Worm (Caenorhabditis elegans): Measurements from ENCODE around the gene R01E6.2.

Gene R01E6.2

DNA sequence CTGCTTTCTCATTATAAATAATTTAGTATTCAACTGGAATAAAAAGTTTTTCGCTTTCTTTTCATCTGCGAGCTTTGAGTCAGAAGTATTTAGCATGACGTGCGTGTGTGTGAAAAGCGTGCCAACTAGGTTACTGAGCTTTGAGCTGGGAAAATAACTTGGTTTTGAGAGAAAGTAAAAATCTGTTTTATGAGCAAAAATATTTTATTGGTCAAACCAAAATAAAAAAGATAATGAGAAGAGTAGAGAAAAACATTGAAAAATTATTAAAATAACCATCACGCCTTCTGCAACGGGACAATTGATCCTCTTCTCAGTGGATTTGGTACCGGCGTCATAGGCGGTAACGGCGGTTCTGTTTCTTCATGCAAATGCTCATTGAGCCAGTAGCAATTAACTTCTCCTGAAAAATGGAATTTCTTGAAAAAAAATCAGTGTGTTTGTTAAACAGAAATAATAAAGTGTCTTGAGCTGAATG is 21.8 kb downstream of the R01E6.2 start (continued):
- TF ChIP-seq unc-62 (GFP tag; optimal IDR thresholded peaks at IDR 0.05): no peak
- peak; percentile 36; the same call in 1 of the 2 replicates for TF ChIP-seq K11D2.4 (GFP tag; IDR thresholded peaks at IDR 0.05)
- TF ChIP-seq F33H1.4 (GFP tag; IDR thresholded peaks at IDR 0.05): no peak
- TF ChIP-seq ama-1 (optimal IDR thresholded peaks at IDR 0.05): peak; percentile 76
- TF ChIP-seq ama-1 (GFP tag; optimal IDR thresholded peaks at IDR 0.05): no peak

DNA sequence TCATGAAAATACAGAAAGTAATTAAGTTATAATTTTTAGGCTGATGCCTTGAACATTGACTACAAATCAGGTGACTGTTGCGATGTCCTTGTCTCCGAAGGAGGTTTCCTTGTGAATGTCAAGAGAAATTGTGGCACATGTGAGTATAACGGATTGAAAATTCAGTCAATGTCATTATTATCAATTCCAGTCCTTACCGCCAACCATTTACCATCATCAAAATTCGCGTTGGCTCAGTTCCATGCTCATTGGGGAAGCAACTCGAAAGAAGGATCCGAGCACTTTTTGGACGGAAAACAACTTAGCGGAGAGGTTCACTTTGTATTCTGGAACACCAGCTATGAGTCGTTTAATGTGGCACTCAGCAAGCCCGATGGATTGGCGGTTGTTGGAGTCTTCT is 23.0 kb downstream of the R01E6.2 start:
- no peak for TF ChIP-seq madf-10 (tag; optimal IDR thresholded peaks at IDR 0.05)
- no peak for TF ChIP-seq egl-44 (GFP tag; IDR thresholded peaks at IDR 0.05)
- no peak for TF ChIP-seq lin-26 (GFP tag; IDR thresholded peaks at IDR 0.05)
- no peak for TF ChIP-seq hrde-1 (tag; optimal IDR thresholded peaks at IDR 0.05; ENCODE audit: borderline replicate concordance)
- no peak for TF ChIP-seq nfyb-1 (GFP tag; IDR thresholded peaks at IDR 0.05)
- TF ChIP-seq fkh-3 (tag; optimal IDR thresholded peaks at IDR 0.05): peak; percentile 4
- no peak for TF ChIP-seq repo-1 (tag; optimal IDR thresholded peaks at IDR 0.05)
- TF ChIP-seq mel-28 (tag; optimal IDR thresholded peaks at IDR 0.05; ENCODE audit: borderline replicate concordance): no peak
- TF ChIP-seq attf-3 (GFP tag; conservative IDR thresholded peaks at IDR 0.05): no peak
- TF ChIP-seq ama-1 (optimal IDR thresholded peaks at IDR 0.05): peak; percentile 83
- no peak for TF ChIP-seq ama-1 (GFP tag; optimal IDR thresholded peaks at IDR 0.05)
- TF ChIP-seq F57A8.1 (GFP tag; optimal IDR thresholded peaks at IDR 0.05): no peak
- no peak for TF ChIP-seq nhr-90 (tag; optimal IDR thresholded peaks at IDR 0.05)

DNA sequence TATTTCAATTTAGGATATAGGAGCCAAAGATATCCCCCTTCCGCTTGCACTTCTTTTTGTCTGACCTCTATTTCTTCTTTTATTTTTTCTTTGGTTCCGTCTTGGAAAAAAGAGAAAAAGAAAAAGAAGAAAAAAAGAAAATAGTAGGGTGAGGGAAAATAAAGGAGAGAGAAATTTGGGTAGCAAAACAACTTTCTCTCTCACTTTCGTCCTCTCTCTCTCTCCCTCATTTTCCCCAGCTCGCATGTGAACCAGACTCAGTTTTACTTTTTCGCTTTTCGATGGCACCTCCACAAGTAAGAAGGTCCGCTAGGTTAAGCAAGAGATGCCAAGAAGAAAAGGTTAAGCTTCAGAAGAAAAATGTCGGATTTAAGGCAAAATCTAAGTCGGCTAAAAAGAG is 23.6 kb downstream of the R01E6.2 start:
- TF ChIP-seq mxl-1 (tag; optimal IDR thresholded peaks at IDR 0.05): no peak
- peak; percentile 88 for TF ChIP-seq ama-1 (optimal IDR thresholded peaks at IDR 0.05)
- no peak for TF ChIP-seq ama-1 (GFP tag; optimal IDR thresholded peaks at IDR 0.05)
- TF ChIP-seq efl-1 (GFP tag; optimal IDR thresholded peaks at IDR 0.05): no peak
- no peak for TF ChIP-seq C17E4.6 (GFP tag; IDR thresholded peaks at IDR 0.05)
- no peak for TF ChIP-seq egl-18 (GFP tag; IDR thresholded peaks at IDR 0.05)
- 0 out of 2 replicates have a peak, but pooled peaks have one; percentile 31 for TF ChIP-seq nfyb-1 (GFP tag; IDR thresholded peaks at IDR 0.05)
- TF ChIP-seq cebp-1 (GFP tag; IDR thresholded peaks at IDR 0.05): no peak
- no peak for TF ChIP-seq cebp-1 (tag; optimal IDR thresholded peaks at IDR 0.05)
- no peak for TF ChIP-seq madf-8 (GFP tag; conservative IDR thresholded peaks at IDR 0.05)
- no peak for TF ChIP-seq attf-6 (GFP tag; IDR thresholded peaks at IDR 0.05)
- no peak for TF ChIP-seq Y67H2A.10 (GFP tag; conservative IDR thresholded peaks at IDR 0.05)
- no peak for TF ChIP-seq F22D6.2 (tag; optimal IDR thresholded peaks at IDR 0.05)
- 0 out of 2 replicates have a peak, but pooled peaks have one; percentile 13 for TF ChIP-seq hmg-1.2 (GFP tag; IDR thresholded peaks at IDR 0.05)
- TF ChIP-seq lag-1 (GFP tag; IDR thresholded peaks at IDR 0.05): no peak

DNA sequence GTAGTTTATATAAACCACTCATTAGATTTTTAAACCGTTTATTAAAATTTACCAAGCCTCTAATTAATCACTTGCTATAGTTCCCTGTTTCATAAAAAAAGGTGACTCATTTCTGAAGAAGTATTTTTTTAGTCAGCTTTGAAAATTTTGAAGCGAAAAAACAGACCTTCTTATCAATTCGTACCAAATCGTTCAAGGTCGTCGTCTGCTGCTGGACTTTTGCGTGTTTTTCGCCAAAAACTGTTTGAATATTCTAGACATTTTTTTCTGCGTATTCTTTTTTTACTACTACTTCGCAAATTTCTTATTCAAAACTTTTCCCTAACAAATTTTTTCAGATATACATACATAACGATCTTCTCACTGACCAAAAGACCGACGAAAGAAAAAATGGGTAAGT is 24.1 kb downstream of the R01E6.2 start, which contains the start of gene cah-4:
TSS of gene cah-4 (plus strand) at position 339 of the 400 bp plus-strand sequence.
- no peak for TF ChIP-seq madf-10 (tag; optimal IDR thresholded peaks at IDR 0.05)
- peak; percentile 75 for TF ChIP-seq ama-1 (optimal IDR thresholded peaks at IDR 0.05)
- no peak for TF ChIP-seq ama-1 (GFP tag; optimal IDR thresholded peaks at IDR 0.05)

DNA sequence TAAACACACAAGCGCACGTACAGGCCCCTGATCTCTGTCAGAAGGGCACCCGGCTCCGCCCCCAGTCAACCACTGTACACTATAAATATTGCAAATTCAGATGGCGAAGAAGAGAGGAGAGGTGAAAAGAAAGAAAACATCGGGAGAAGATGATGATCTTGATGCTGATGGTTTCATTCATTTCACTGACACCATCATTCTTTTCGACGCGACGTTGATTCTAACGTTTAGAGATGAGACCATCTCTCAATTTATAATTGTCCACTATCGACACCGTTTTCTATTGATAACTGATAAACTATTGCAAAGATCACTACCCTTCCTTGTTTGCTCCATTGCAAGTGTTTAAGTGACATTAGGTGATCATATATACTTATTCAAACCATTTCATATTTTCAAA is 25.0 kb downstream of the R01E6.2 start:
- TF ChIP-seq nhr-80 (tag; optimal IDR thresholded peaks at IDR 0.05): peak; percentile 21
- peak; percentile 88 for TF ChIP-seq ama-1 (optimal IDR thresholded peaks at IDR 0.05)
- no peak for TF ChIP-seq ama-1 (GFP tag; optimal IDR thresholded peaks at IDR 0.05)
- TF ChIP-seq lin-40 (tag; optimal IDR thresholded peaks at IDR 0.05): peak; percentile 35
- no peak for TF ChIP-seq ztf-28 (GFP tag; IDR thresholded peaks at IDR 0.05)

DNA sequence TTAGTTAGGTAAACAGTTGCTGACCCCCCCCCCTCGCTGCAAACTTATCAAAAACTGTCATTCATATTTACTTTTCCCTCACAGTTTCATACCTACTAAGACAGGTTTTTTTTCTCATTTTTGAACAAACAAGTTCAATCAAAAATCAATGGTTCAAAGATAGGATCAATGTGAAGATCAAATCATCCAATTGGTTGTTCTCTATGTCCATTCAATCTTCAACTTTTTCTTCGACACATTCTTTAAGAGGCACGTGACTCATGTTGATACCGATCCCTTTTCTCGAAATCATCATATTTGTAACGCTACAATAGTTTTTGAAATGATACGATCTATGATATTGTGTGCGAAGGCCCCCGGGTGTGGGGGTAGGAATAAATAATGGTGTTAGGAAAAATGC is 26.6 kb downstream of the R01E6.2 start:
- peak; percentile 7 for TF ChIP-seq ztf-26 (tag; optimal IDR thresholded peaks at IDR 0.05)
- no peak for TF ChIP-seq lin-35 (GFP tag; optimal IDR thresholded peaks at IDR 0.05)
- no peak for TF ChIP-seq Y53F4B.3 (GFP tag; IDR thresholded peaks at IDR 0.05)
- TF ChIP-seq sptf-2 (GFP tag; optimal IDR thresholded peaks at IDR 0.05): no peak
- no peak for TF ChIP-seq hsf-1 (GFP tag; IDR thresholded peaks at IDR 0.05)
- no peak for TF ChIP-seq zfh-2 (GFP tag; conservative IDR thresholded peaks at IDR 0.05)
- no peak for TF ChIP-seq unc-130 (GFP tag; optimal IDR thresholded peaks at IDR 0.05)
- TF ChIP-seq cebp-1 (GFP tag; IDR thresholded peaks at IDR 0.05): no peak
- TF ChIP-seq cebp-1 (tag; optimal IDR thresholded peaks at IDR 0.05): peak; percentile 5
- no peak for TF ChIP-seq lin-54 (GFP tag; optimal IDR thresholded peaks at IDR 0.05)
- TF ChIP-seq K11D2.4 (GFP tag; IDR thresholded peaks at IDR 0.05): peak; percentile 52; the same call in 1 of the 2 replicates
- TF ChIP-seq snpc-4 (GFP tag; optimal IDR thresholded peaks at IDR 0.05): no peak
- no peak for TF ChIP-seq snpc-4 (tag; optimal IDR thresholded peaks at IDR 0.05)
